Worm (Caenorhabditis elegans) whole organism, L3 larva: Measurements from ENCODE around the gene Y105C5A.15.

Source experiments
- R02D3.7 ChIP-seq: fragments of 150-350 bp; optimal IDR thresholded peaks from 2 replicates; lab custom pipeline; 2014; ENCODE audit warnings: missing biosample characterization, missing genetic modification characterization
- ZK546.5 ChIP-seq: sonication (generic microtip); optimal IDR thresholded peaks from 2 replicates; lab custom pipeline; 2017; ENCODE audit warnings: missing biosample characterization, missing genetic modification characterization
- aly-2 ChIP-seq: fragments of 150-350 bp; optimal IDR thresholded peaks from 2 replicates; lab custom pipeline; 2014; ENCODE audit warnings: missing biosample characterization, missing genetic modification characterization
- ama-1 ChIP-seq: fragments of 150-350 bp; optimal IDR thresholded peaks from 2 replicates; lab custom pipeline; 2018
- ceh-16 ChIP-seq: sonication (generic microtip); optimal IDR thresholded peaks from 2 replicates; lab custom pipeline; 2017; ENCODE audit warnings: missing biosample characterization, missing genetic modification characterization
- ceh-28 ChIP-seq: fragments of 150-350 bp; optimal IDR thresholded peaks from 2 replicates; lab custom pipeline; 2014; ENCODE audit warnings: missing biosample characterization, missing genetic modification reagents, missing genetic modification characterization
- ceh-9 ChIP-seq: sonication (generic microtip); optimal IDR thresholded peaks from 2 replicates; lab custom pipeline; 2018; ENCODE audit warnings: missing biosample characterization, missing genetic modification characterization
- daf-12 ChIP-seq: fragments of 150-350 bp; optimal IDR thresholded peaks from 2 replicates; lab custom pipeline; 2014; ENCODE audit warnings: missing biosample characterization, missing genetic modification reagents, missing genetic modification characterization
- egl-27 ChIP-seq: sonication (generic microtip); optimal IDR thresholded peaks from 4 replicates; lab custom pipeline; 2017; ENCODE audit warnings: missing biosample characterization, missing genetic modification reagents, missing genetic modification characterization
- egl-5 ChIP-seq: fragments of 150-350 bp; optimal IDR thresholded peaks from 2 replicates; lab custom pipeline; 2017; ENCODE audit warnings: missing biosample characterization, missing genetic modification reagents, missing genetic modification characterization, inconsistent platforms
- elt-1 ChIP-seq: fragments of 150-350 bp; optimal IDR thresholded peaks from 2 replicates; lab custom pipeline; 2014; ENCODE audit warnings: missing biosample characterization, missing genetic modification characterization
- elt-2 ChIP-seq: sonication (generic microtip); optimal IDR thresholded peaks from 2 replicates; lab custom pipeline; 2016; ENCODE audit warnings: missing genetic modification reagents, mild to moderate bottlenecking, missing genetic modification characterization, missing compliant biosample characterization
- elt-3 ChIP-seq, 3 experiments: fragments of 150-350 bp in 1 of 3; sonication (generic microtip) in 2 of 3; optimal IDR thresholded peaks; 2 replicates in 2 of 3; 4 replicates in 1 of 3; lab custom pipeline; 2014 to 2017; ENCODE audit warnings: missing biosample characterization in 3 of 3, missing genetic modification characterization in 3 of 3
- fkh-10 ChIP-seq: sonication (generic microtip); optimal IDR thresholded peaks from 2 replicates; lab custom pipeline; 2017; ENCODE audit warnings: missing biosample characterization, missing genetic modification reagents, missing genetic modification characterization
- fkh-2 ChIP-seq: fragments of 150-350 bp; optimal IDR thresholded peaks from 2 replicates; lab custom pipeline; 2014; ENCODE audit warnings: missing biosample characterization, missing genetic modification reagents, missing genetic modification characterization
- fos-1 ChIP-seq: fragments of 150-350 bp; optimal IDR thresholded peaks from 2 replicates; lab custom pipeline; 2014; ENCODE audit warnings: missing biosample characterization, missing genetic modification characterization
- hmg-11 ChIP-seq: sonication (generic microtip); optimal IDR thresholded peaks from 2 replicates; lab custom pipeline; 2016; ENCODE audit warnings: missing genetic modification characterization, missing compliant biosample characterization
- jun-1 ChIP-seq: fragments of 150-350 bp; optimal IDR thresholded peaks from 2 replicates; lab custom pipeline; 2014; ENCODE audit warnings: missing biosample characterization, missing genetic modification reagents, missing genetic modification characterization
- lin-15B ChIP-seq: fragments of 150-350 bp; optimal IDR thresholded peaks from 2 replicates; lab custom pipeline; 2014; ENCODE audit warnings: missing biosample characterization, missing genetic modification characterization
- lsy-12 ChIP-seq: sonication (generic microtip); optimal IDR thresholded peaks from 2 replicates; lab custom pipeline; 2016; ENCODE audit warnings: mild to moderate bottlenecking, missing genetic modification characterization, missing compliant biosample characterization
- mdl-1 ChIP-seq: fragments of 150-350 bp; optimal IDR thresholded peaks from 2 replicates; lab custom pipeline; 2014; ENCODE audit warnings: missing biosample characterization, missing genetic modification characterization
- mml-1 ChIP-seq: fragments of 150-350 bp; sonication (generic microtip); optimal IDR thresholded peaks from 3 replicates; lab custom pipeline; 2014; ENCODE audit warnings: missing biosample characterization, missing genetic modification characterization
- nfya-1 ChIP-seq: sonication (generic microtip); optimal IDR thresholded peaks from 2 replicates; lab custom pipeline; 2017; ENCODE audit warnings: missing genetic modification characterization, mild to moderate bottlenecking, missing compliant biosample characterization, antibody characterized with exemption, moderate library complexity; ENCODE audit not compliant: insufficient read depth
- nhr-11 ChIP-seq: fragments of 150-350 bp; optimal IDR thresholded peaks from 2 replicates; lab custom pipeline; 2014; ENCODE audit warnings: missing biosample characterization, missing genetic modification characterization
- nhr-12 ChIP-seq: fragments of 150-350 bp; optimal IDR thresholded peaks from 2 replicates; lab custom pipeline; 2014; ENCODE audit warnings: missing biosample characterization, missing genetic modification characterization
- nhr-23 ChIP-seq: fragments of 150-350 bp; optimal IDR thresholded peaks from 2 replicates; lab custom pipeline; 2014; ENCODE audit warnings: missing biosample characterization, missing genetic modification reagents, missing genetic modification characterization
- nhr-237 ChIP-seq: fragments of 150-350 bp; optimal IDR thresholded peaks from 2 replicates; lab custom pipeline; 2014; ENCODE audit warnings: missing biosample characterization, missing genetic modification characterization
- nhr-28 ChIP-seq: fragments of 150-350 bp; optimal IDR thresholded peaks from 2 replicates; lab custom pipeline; 2014; ENCODE audit warnings: missing biosample characterization, missing genetic modification characterization
- nhr-43 ChIP-seq: sonication (generic microtip); optimal IDR thresholded peaks from 2 replicates; lab custom pipeline; 2016; ENCODE audit warnings: mild to moderate bottlenecking, missing genetic modification characterization, missing compliant biosample characterization; ENCODE audit not compliant: poor library complexity, severe bottlenecking
- nhr-67 ChIP-seq: fragments of 150-350 bp; optimal IDR thresholded peaks from 2 replicates; lab custom pipeline; 2014; ENCODE audit warnings: missing biosample characterization, missing genetic modification characterization
- nhr-76 ChIP-seq: fragments of 150-350 bp; sonication (generic microtip); optimal IDR thresholded peaks from 5 replicates; lab custom pipeline; 2014; ENCODE audit warnings: missing biosample characterization, missing genetic modification characterization
- nhr-77 ChIP-seq: fragments of 150-350 bp; optimal IDR thresholded peaks from 2 replicates; lab custom pipeline; 2014; ENCODE audit warnings: missing biosample characterization, missing genetic modification characterization
- pha-4 ChIP-seq: fragments of 150-350 bp; optimal IDR thresholded peaks from 2 replicates; lab custom pipeline; 2014; ENCODE audit warnings: missing biosample characterization, missing genetic modification reagents, missing genetic modification characterization
- pqm-1 ChIP-seq: fragments of 150-350 bp; optimal IDR thresholded peaks from 2 replicates; lab custom pipeline; 2017; ENCODE audit warnings: missing biosample characterization, missing genetic modification characterization, inconsistent platforms
- sea-2 ChIP-seq: fragments of 150-350 bp; sonication (generic microtip); optimal IDR thresholded peaks from 4 replicates; lab custom pipeline; 2014; ENCODE audit warnings: missing biosample characterization, missing genetic modification reagents, missing genetic modification characterization
- skn-1 ChIP-seq: fragments of 150-350 bp; optimal IDR thresholded peaks from 2 replicates; lab custom pipeline; 2014; ENCODE audit warnings: missing biosample characterization, missing genetic modification characterization
- tbx-2 ChIP-seq: sonication (generic microtip); optimal IDR thresholded peaks from 2 replicates; lab custom pipeline; 2016; ENCODE audit warnings: mild to moderate bottlenecking, missing genetic modification characterization, missing compliant biosample characterization
- unc-39 ChIP-seq: sonication (generic microtip); optimal IDR thresholded peaks from 4 replicates; lab custom pipeline; 2017; ENCODE audit warnings: missing biosample characterization, missing genetic modification characterization
- unc-62 ChIP-seq: fragments of 150-350 bp; sonication (generic microtip); optimal IDR thresholded peaks from 4 replicates; lab custom pipeline; 2014; ENCODE audit warnings: missing biosample characterization, missing genetic modification reagents, missing genetic modification characterization
- zag-1 ChIP-seq: fragments of 150-350 bp; optimal IDR thresholded peaks from 2 replicates; lab custom pipeline; 2014; ENCODE audit warnings: missing biosample characterization, missing genetic modification characterization
- ztf-11 ChIP-seq: fragments of 150-350 bp; optimal IDR thresholded peaks from 2 replicates; lab custom pipeline; 2014; ENCODE audit warnings: missing biosample characterization, missing genetic modification characterization

Y105C5A.15 gene

ce11 chrIV:15696786-15697185, 7.8 kb downstream of the Y105C5A.15 start (continued):
- TF ChIP-seq mml-1 (no peak), aly-2 (tag; lab: Kevin White, UChicago) (no peak), R02D3.7 (tag; lab: Kevin White, UChicago) (peak; percentile 29), egl-27 (tag; lab: Kevin White, UChicago) (no peak)

ce11 chrIV:15701459-15701858, 12.5 kb downstream of the Y105C5A.15 start:
- TF ChIP-seq tbx-2 (tag; lab: Kevin White, UChicago) (no peak), R02D3.7 (tag; lab: Kevin White, UChicago) (no peak), ZK546.5 (tag; lab: Kevin White, UChicago) (no peak), jun-1 (tag; lab: Kevin White, UChicago) (no peak), elt-2 (tag; lab: Kevin White, UChicago) (no peak), lin-15B (tag; lab: Kevin White, UChicago) (no peak), ceh-16 (tag; lab: Kevin White, UChicago) (no peak), pqm-1 (tag; lab: Kevin White, UChicago) (no peak), nhr-12 (tag; lab: Kevin White, UChicago) (no peak)

- TF ChIP-seq R02D3.7 (tag; lab: Kevin White, UChicago) (no peak), nhr-28 (no peak), daf-12 (no peak), unc-62 (GFP tag; lab: Kevin White, UChicago) (no peak), unc-39 (no peak), ceh-9 (no peak), nhr-77 (tag; lab: Kevin White, UChicago) (no peak), hmg-11 (no peak), mml-1 (no peak), zag-1 (tag; lab: Kevin White, UChicago) (no peak), ceh-28 (tag; lab: Kevin White, UChicago) (no peak), nfya-1 (tag; lab: Kevin White, UChicago) (no peak), elt-1 (no peak), elt-2 (tag; lab: Kevin White, UChicago) (peak; percentile 79), nhr-23 (tag; lab: Kevin White, UChicago) (no peak), nhr-43 (tag; lab: Kevin White, UChicago) (no peak), elt-3 (tag; optimal IDR thresholded peaks at IDR 0.05; lab: Kevin White, UChicago) (no peak), ztf-11 (tag; lab: Kevin White, UChicago) (no peak), fkh-2 (no peak), lsy-12 (peak; percentile 29), sea-2 (GFP tag; lab: Kevin White, UChicago) (no peak), lin-15B (tag; lab: Kevin White, UChicago) (no peak), nhr-67 (tag; lab: Kevin White, UChicago) (no peak), ceh-16 (tag; lab: Kevin White, UChicago) (no peak), aly-2 (tag; lab: Kevin White, UChicago) (no peak), pqm-1 (tag; lab: Kevin White, UChicago) (peak; percentile 65), nhr-237 (tag; lab: Kevin White, UChicago) (no peak), ama-1 (lab: Kevin White, UChicago) (peak; percentile 33), nhr-11 (tag; lab: Kevin White, UChicago) (no peak), nhr-76 (tag; lab: Kevin White, UChicago) (no peak), fkh-10 (GFP tag; lab: Kevin White, UChicago) (no peak), tbx-2 (tag; lab: Kevin White, UChicago) (no peak), pha-4 (tag; lab: Kevin White, UChicago) (peak; percentile 30)
These were observed 13.0 kb downstream of the Y105C5A.15 start for ce11 chrIV:15701962-15702361.

ce11 chrIV:15718442-15718841, 29.4 kb downstream of the Y105C5A.15 start:
- no peak for TF ChIP-seq fkh-2
- TF ChIP-seq ceh-28 (tag; lab: Kevin White, UChicago) = no peak
- TF ChIP-seq nhr-11 (tag; lab: Kevin White, UChicago) = no peak
- no peak for TF ChIP-seq daf-12
- no peak for TF ChIP-seq fos-1 (tag; lab: Kevin White, UChicago)
- no peak for TF ChIP-seq pha-4 (tag; lab: Kevin White, UChicago)
- no peak for TF ChIP-seq skn-1 (tag; lab: Kevin White, UChicago)
- TF ChIP-seq elt-3 (tag; optimal IDR thresholded peaks at IDR 0.05; lab: Kevin White, UChicago) = no peak
- no peak for TF ChIP-seq nhr-28
- no peak for TF ChIP-seq nhr-23 (tag; lab: Kevin White, UChicago)
- TF ChIP-seq hmg-11 = no peak
- no peak for TF ChIP-seq lsy-12
- no peak for TF ChIP-seq egl-5 (tag; lab: Kevin White, UChicago)
- TF ChIP-seq sea-2 (GFP tag; lab: Kevin White, UChicago) = no peak
- TF ChIP-seq mdl-1 = no peak
- TF ChIP-seq ZK546.5 (tag; lab: Kevin White, UChicago) = no peak
- TF ChIP-seq egl-27 (tag; lab: Kevin White, UChicago) = no peak
- no peak for TF ChIP-seq ceh-9
- TF ChIP-seq, all 47 proteins: peak for 0
